Worm (Caenorhabditis elegans) whole organism, mixed stage, embryonic: Measurements from ENCODE around the gene M176.9.

ENCODE experiments used
- bed-3 ChIP-seq: fragments of 200-800 bp; sonication (Bioruptor generic); optimal IDR thresholded peaks from 3 replicates; lab custom pipeline; 2018; ENCODE audit warnings: mild to moderate bottlenecking, missing genetic modification characterization, moderate library complexity, missing compliant biosample characterization
- blmp-1 ChIP-seq: fragments of 150-350 bp; optimal IDR thresholded peaks from 2 replicates; lab custom pipeline; 2014; ENCODE audit warnings: missing biosample characterization, missing genetic modification characterization
- ceh-39 ChIP-seq: fragments of 150-350 bp; optimal IDR thresholded peaks from 2 replicates; lab custom pipeline; 2014; ENCODE audit warnings: missing biosample characterization, missing genetic modification characterization
- ceh-43 ChIP-seq: fragments of 200-800 bp; sonication (Bioruptor generic); optimal IDR thresholded peaks from 2 replicates; lab custom pipeline; 2018; ENCODE audit warnings: mild to moderate bottlenecking, missing genetic modification characterization, moderate library complexity, missing compliant biosample characterization
- ceh-83 ChIP-seq: fragments of 200-800 bp; sonication (Bioruptor generic); optimal IDR thresholded peaks from 2 replicates; lab custom pipeline; 2018; ENCODE audit warnings: mild to moderate bottlenecking, missing genetic modification characterization, missing compliant biosample characterization
- ces-1 ChIP-seq: fragments of 150-350 bp; optimal IDR thresholded peaks from 2 replicates; lab custom pipeline; 2014; ENCODE audit warnings: missing biosample characterization, missing genetic modification reagents, missing genetic modification characterization
- cnd-1 ChIP-seq: fragments of 200-800 bp; sonication (Bioruptor generic); optimal IDR thresholded peaks from 2 replicates; lab custom pipeline; 2018; ENCODE audit warnings: mild to moderate bottlenecking, missing genetic modification characterization, missing compliant biosample characterization
- drap-1 ChIP-seq: fragments of 200-800 bp; sonication (Bioruptor generic); optimal IDR thresholded peaks from 3 replicates; lab custom pipeline; 2018; ENCODE audit warnings: mild to moderate bottlenecking, missing genetic modification characterization, missing compliant biosample characterization
- elt-1 ChIP-seq: sonication (generic microtip); optimal IDR thresholded peaks from 2 replicates; lab custom pipeline; 2017; ENCODE audit warnings: missing genetic modification characterization, mild to moderate bottlenecking, missing compliant biosample characterization, antibody characterized with exemption, moderate library complexity, borderline replicate concordance; ENCODE audit not compliant: insufficient read depth
- elt-3 ChIP-seq: fragments of 150-350 bp; optimal IDR thresholded peaks from 2 replicates; lab custom pipeline; 2014; ENCODE audit warnings: missing biosample characterization, missing genetic modification characterization
- flh-1 ChIP-seq: fragments of 200-800 bp; sonication (Bioruptor generic); optimal IDR thresholded peaks from 2 replicates; lab custom pipeline; 2018; ENCODE audit warnings: mild to moderate bottlenecking, missing genetic modification characterization, moderate library complexity, missing compliant biosample characterization
- ham-2 ChIP-seq: fragments of 200-800 bp; sonication (Bioruptor generic); optimal IDR thresholded peaks from 2 replicates; lab custom pipeline; 2018; ENCODE audit warnings: mild to moderate bottlenecking, missing genetic modification characterization, missing compliant biosample characterization
- hlh-1 ChIP-seq: fragments of 150-350 bp; optimal IDR thresholded peaks from 2 replicates; lab custom pipeline; 2014; ENCODE audit warnings: missing biosample characterization, missing genetic modification reagents, missing genetic modification characterization
- lin-32 ChIP-seq: fragments of 200-800 bp; sonication (Bioruptor generic); optimal IDR thresholded peaks from 2 replicates; lab custom pipeline; 2018; ENCODE audit warnings: mild to moderate bottlenecking, missing genetic modification characterization, missing compliant biosample characterization
- lsy-2 ChIP-seq: fragments of 150-350 bp; optimal IDR thresholded peaks from 2 replicates; lab custom pipeline; 2014; ENCODE audit warnings: missing biosample characterization, missing genetic modification characterization
- mep-1 ChIP-seq: fragments of 150-350 bp; optimal IDR thresholded peaks from 2 replicates; lab custom pipeline; 2017; ENCODE audit warnings: missing biosample characterization, missing genetic modification reagents, missing genetic modification characterization, inconsistent platforms
- mls-2 ChIP-seq: sonication (generic microtip); optimal IDR thresholded peaks from 2 replicates; lab custom pipeline; 2016; ENCODE audit warnings: mild to moderate bottlenecking, missing genetic modification characterization, moderate library complexity, missing compliant biosample characterization
- nhr-12 ChIP-seq: fragments of 150-350 bp; optimal IDR thresholded peaks from 2 replicates; lab custom pipeline; 2014; ENCODE audit warnings: missing biosample characterization, missing genetic modification characterization
- nhr-2 ChIP-seq: fragments of 150-350 bp; optimal IDR thresholded peaks from 2 replicates; lab custom pipeline; 2014; ENCODE audit warnings: missing biosample characterization, missing genetic modification characterization
- nhr-28 ChIP-seq: fragments of 150-350 bp; optimal IDR thresholded peaks from 2 replicates; lab custom pipeline; 2014; ENCODE audit warnings: missing biosample characterization, missing genetic modification characterization
- pha-4 ChIP-seq: fragments of 150-350 bp; optimal IDR thresholded peaks from 2 replicates; lab custom pipeline; 2018; ENCODE audit warnings: missing biosample characterization, missing genetic modification reagents, missing genetic modification characterization
- sem-2 ChIP-seq: fragments of 200-800 bp; sonication (Bioruptor generic); optimal IDR thresholded peaks from 2 replicates; lab custom pipeline; 2018; ENCODE audit warnings: mild to moderate bottlenecking, missing genetic modification characterization, missing compliant biosample characterization
- snpc-4 ChIP-seq: fragments of 150-350 bp; optimal IDR thresholded peaks from 2 replicates; lab custom pipeline; 2014; ENCODE audit warnings: missing biosample characterization, missing genetic modification characterization
- sptf-1 ChIP-seq: sonication (generic microtip); optimal IDR thresholded peaks from 2 replicates; lab custom pipeline; 2017; ENCODE audit warnings: mild to moderate bottlenecking, missing genetic modification characterization, moderate library complexity, missing compliant biosample characterization
- tbx-8 ChIP-seq: fragments of 200-800 bp; sonication (Bioruptor generic); optimal IDR thresholded peaks from 2 replicates; lab custom pipeline; 2018; ENCODE audit warnings: mild to moderate bottlenecking, missing genetic modification characterization, moderate library complexity, missing compliant biosample characterization
- unc-120 ChIP-seq: sonication (generic microtip); optimal IDR thresholded peaks from 2 replicates; lab custom pipeline; 2017; ENCODE audit warnings: missing genetic modification characterization, missing compliant biosample characterization; ENCODE audit not compliant: poor library complexity, severe bottlenecking
- unc-39 ChIP-seq: fragments of 150-350 bp; optimal IDR thresholded peaks from 2 replicates; lab custom pipeline; 2014; ENCODE audit warnings: missing biosample characterization, missing genetic modification characterization
- unc-62 ChIP-seq: fragments of 150-350 bp; optimal IDR thresholded peaks from 2 replicates; lab custom pipeline; 2014; ENCODE audit warnings: missing biosample characterization, missing genetic modification reagents, missing genetic modification characterization
- ztf-11 ChIP-seq: fragments of 150-350 bp; optimal IDR thresholded peaks from 2 replicates; lab custom pipeline; 2014; ENCODE audit warnings: missing biosample characterization, missing genetic modification characterization

Gene M176.9

ce11 chrII:9438227-9438626, 26.8 kb upstream of the M176.9 start, which contains the start of gene chil-13:
TSS of gene chil-13 (minus strand) at chrII:9438327.
- TF ChIP-seq nhr-2 (tag; lab: Kevin White, UChicago) (no peak), ceh-43 (no peak), mls-2 (no peak), elt-1 (tag; lab: Kevin White, UChicago) (no peak), unc-62 (no peak), blmp-1 (tag; lab: Kevin White, UChicago) (no peak), pha-4 (tag; lab: Kevin White, UChicago) (no peak), hlh-1 (no peak), bed-3 (no peak), elt-3 (tag; lab: Kevin White, UChicago) (no peak), nhr-12 (no peak), lin-32 (GFP tag; lab: Kevin White, UChicago) (no peak)

ce11 chrII:9436009-9436408, 24.6 kb upstream of the M176.9 start, which contains the start of gene kin-16:
TSS of gene kin-16 (minus strand) at chrII:9436109.
- TF ChIP-seq tbx-8 (GFP tag; lab: Kevin White, UChicago) (no peak), blmp-1 (tag; lab: Kevin White, UChicago) (no peak), lin-32 (GFP tag; lab: Kevin White, UChicago) (no peak), ces-1 (no peak), lsy-2 (tag; lab: Kevin White, UChicago) (no peak), unc-120 (tag; lab: Kevin White, UChicago) (no peak), ceh-39 (tag; lab: Kevin White, UChicago) (no peak), unc-39 (tag; lab: Kevin White, UChicago) (no peak), mls-2 (no peak), ceh-43 (no peak), snpc-4 (tag; lab: Kevin White, UChicago) (no peak), unc-62 (no peak), bed-3 (no peak), elt-3 (tag; lab: Kevin White, UChicago) (no peak), drap-1 (no peak), ztf-11 (no peak), cnd-1 (no peak), mep-1 (tag; lab: Kevin White, UChicago) (no peak), elt-1 (tag; lab: Kevin White, UChicago) (no peak)

ce11 chrII:9433609-9434008, 22.2 kb upstream of the M176.9 start, which contains the start of gene kin-15:
TSS of gene kin-15 (minus strand) at chrII:9433709.
- TF ChIP-seq sptf-1 (no peak), pha-4 (tag; lab: Kevin White, UChicago) (no peak), snpc-4 (tag; lab: Kevin White, UChicago) (no peak)

- no peak for TF ChIP-seq mls-2
- peak; percentile 27 for TF ChIP-seq ces-1
Measured at ce11 chrII:9431119-9431518, 19.7 kb upstream of the M176.9 start.

- TF ChIP-seq ztf-11: no peak
- TF ChIP-seq ces-1: no peak
- no peak for TF ChIP-seq nhr-28 (tag; lab: Kevin White, UChicago)
- TF ChIP-seq tbx-8 (GFP tag; lab: Kevin White, UChicago): no peak
- no peak for TF ChIP-seq mep-1 (tag; lab: Kevin White, UChicago)
- TF ChIP-seq sem-2: no peak
- no peak for TF ChIP-seq pha-4 (tag; lab: Kevin White, UChicago)
- TF ChIP-seq blmp-1 (tag; lab: Kevin White, UChicago): no peak
- TF ChIP-seq ceh-83 (GFP tag; lab: Kevin White, UChicago): no peak
- no peak for TF ChIP-seq unc-62
- TF ChIP-seq hlh-1: no peak
- no peak for TF ChIP-seq lin-32 (GFP tag; lab: Kevin White, UChicago)
- no peak for TF ChIP-seq unc-120 (tag; lab: Kevin White, UChicago)
- no peak for TF ChIP-seq ham-2 (GFP tag; lab: Kevin White, UChicago)
- TF ChIP-seq flh-1 (GFP tag; lab: Kevin White, UChicago): no peak
- TF ChIP-seq elt-3 (tag; lab: Kevin White, UChicago): no peak
Measured at ce11 chrII:9427644-9428043, 16.2 kb upstream of the M176.9 start, which contains the start of gene M176.5. TSS of gene M176.5 (minus strand) at chrII:9427744.

- TF ChIP-seq lin-32 (GFP tag; lab: Kevin White, UChicago) (no peak), ceh-43 (no peak), snpc-4 (tag; lab: Kevin White, UChicago) (no peak), pha-4 (tag; lab: Kevin White, UChicago) (no peak), bed-3 (no peak), ceh-83 (GFP tag; lab: Kevin White, UChicago) (no peak), ztf-11 (no peak), ces-1 (no peak), elt-1 (tag; lab: Kevin White, UChicago) (no peak), blmp-1 (tag; lab: Kevin White, UChicago) (no peak), nhr-12 (no peak)
- TF ChIP-seq, all 35 proteins: peak for 0
Measured at ce11 chrII:9426076-9426475, 14.7 kb upstream of the M176.9 start, which contains the start of gene M176.10. TSS of gene M176.10 (minus strand) at chrII:9426176.
